Fruit fly (Drosophila melanogaster) whole organism: ENCODE measurements around the gene CG8927.

Experiments used
- Dll ChIP-seq: fragments of >200 bp; optimal IDR thresholded peaks from 2 replicates; lab custom pipeline; 2017
- EcR ChIP-seq, 2 experiments: fragments of >200 bp; optimal IDR thresholded peaks; 2 replicates each; lab custom pipeline; 2017; ENCODE audit warnings: missing biosample characterization in 2 of 2, missing genetic modification characterization in 2 of 2, missing genetic modification reagents in 2 of 2
- pan ChIP-seq: fragments of >200 bp; optimal IDR thresholded peaks from 2 replicates; lab custom pipeline; 2017
- psq ChIP-seq: fragments of >200 bp; optimal IDR thresholded peaks from 2 replicates; lab custom pipeline; 2017
- usp ChIP-seq: fragments of >200 bp; optimal IDR thresholded peaks from 2 replicates; lab custom pipeline; 2017; ENCODE audit warnings: missing biosample characterization, missing genetic modification characterization, mixed read lengths

- TF ChIP-seq EcR (GFP tag; optimal IDR thresholded peaks at IDR 0.05; lab: Kevin White, UChicago) (no peak), Dll (lab: Kevin White, UChicago) (no peak), psq (lab: Kevin White, UChicago) (no peak), usp (GFP tag; lab: Kevin White, UChicago) (no peak), pan (no peak)
Measured at dm6 chr3R:16200497-16201019, 19.7 kb downstream of the CG8927 start.
